Fruit fly (Drosophila melanogaster): ENCODE measurements around the gene Prx6a.

The Prx6a gene

dm6 chr2L:2897024-2897549 lies 19.1 kb upstream of the Prx6a start (continued):
- TF ChIP-seq kay (GFP tag; optimal IDR thresholded peaks at IDR 0.05), result peak; percentile 79
- TF ChIP-seq org-1 (GFP tag; optimal IDR thresholded peaks at IDR 0.05), result peak; percentile 65
- peak; percentile 67 for TF ChIP-seq CG7357 (GFP tag; IDR thresholded peaks at IDR 0.05)
- TF ChIP-seq zfh2 (GFP tag; optimal IDR thresholded peaks at IDR 0.05), result peak; percentile 34
- peak; percentile 90 for TF ChIP-seq gem (tag; optimal IDR thresholded peaks at IDR 0.05)
- no peak for TF ChIP-seq ato (GFP tag; IDR thresholded peaks at IDR 0.05; ENCODE audit: partially characterized antibody)
- no peak for TF ChIP-seq Dfd (GFP tag; optimal IDR thresholded peaks at IDR 0.05)
- TF ChIP-seq Kr (GFP tag; optimal IDR thresholded peaks at IDR 0.05), result no peak
- peak; percentile 59; the same call in 1 of the 2 replicates for TF ChIP-seq Lim3 (GFP tag; IDR thresholded peaks at IDR 0.05)
- peak; percentile 82 for TF ChIP-seq abd-A (tag; optimal IDR thresholded peaks at IDR 0.05)
- TF ChIP-seq CG17385 (GFP tag; optimal IDR thresholded peaks at IDR 0.05), result peak; percentile 74
- TF ChIP-seq wor (GFP tag; IDR thresholded peaks at IDR 0.05), result peak; percentile 70
- TF ChIP-seq CG9817 (tag; optimal IDR thresholded peaks at IDR 0.05), result peak; percentile 52
- TF ChIP-seq CG16779 (GFP tag; IDR thresholded peaks at IDR 0.05), result 0 out of 2 replicates have a peak, but pooled peaks have one; percentile 46
- TF ChIP-seq Hey (tag; optimal IDR thresholded peaks at IDR 0.05), result no peak
- TF ChIP-seq CG3847 (GFP tag; IDR thresholded peaks at IDR 0.05), result peak; percentile 58
- TF ChIP-seq bigmax (GFP tag; optimal IDR thresholded peaks at IDR 0.05), result peak; percentile 8
- TF ChIP-seq Side (GFP tag; optimal IDR thresholded peaks at IDR 0.05), result peak; percentile 76
- TF ChIP-seq seq (GFP tag; IDR thresholded peaks at IDR 0.05), result peak; percentile 66; the same call in 1 of the 2 replicates
- TF ChIP-seq CG12299 (tag; optimal IDR thresholded peaks at IDR 0.05), result no peak
- peak; percentile 76 for TF ChIP-seq ssp (GFP tag; IDR thresholded peaks at IDR 0.05)
- peak; percentile 61 for TF ChIP-seq HHEX (GFP tag; optimal IDR thresholded peaks at IDR 0.05)
- no peak for TF ChIP-seq zen2 (GFP tag; IDR thresholded peaks at IDR 0.05; ENCODE audit: partially characterized antibody)
- TF ChIP-seq CG4854 (GFP tag; optimal IDR thresholded peaks at IDR 0.05), result peak; percentile 39
- peak; percentile 84 for TF ChIP-seq ase (GFP tag; IDR thresholded peaks at IDR 0.05)
- peak; percentile 88 for TF ChIP-seq kni (GFP tag; optimal IDR thresholded peaks at IDR 0.05)
- peak; percentile 48 for TF ChIP-seq vfl (GFP tag; optimal IDR thresholded peaks at IDR 0.05)
- TF ChIP-seq sens-2 (GFP tag; IDR thresholded peaks at IDR 0.05), result peak; percentile 74; the same call in 1 of the 2 replicates
- peak; percentile 65 for TF ChIP-seq CG6254 (GFP tag; optimal IDR thresholded peaks at IDR 0.05)
- no peak for TF ChIP-seq ham (GFP tag; IDR thresholded peaks at IDR 0.05)
- peak; percentile 69 for TF ChIP-seq Myb (GFP tag; optimal IDR thresholded peaks at IDR 0.05)
- TF ChIP-seq CG14014 (GFP tag; IDR thresholded peaks at IDR 0.05), result peak; percentile 64
- TF ChIP-seq Med (GFP tag), result peak; percentile 96
- peak; percentile 74 for TF ChIP-seq CG12104 (GFP tag; optimal IDR thresholded peaks at IDR 0.05)
- TF ChIP-seq bowl (GFP tag; IDR thresholded peaks at IDR 0.05), result no peak; the same call in 1 of the 2 replicates
- TF ChIP-seq Dref (GFP tag; IDR thresholded peaks at IDR 0.05), result no peak
- TF ChIP-seq B-H2 (GFP tag; optimal IDR thresholded peaks at IDR 0.05), result no peak
- peak; percentile 82 for TF ChIP-seq sim (GFP tag; IDR thresholded peaks at IDR 0.05)
- peak; percentile 76 for TF ChIP-seq CHES-1-like (GFP tag; optimal IDR thresholded peaks at IDR 0.05)
- TF ChIP-seq CG17612 (GFP tag; IDR thresholded peaks at IDR 0.05), result no peak; the same call in 1 of the 2 replicates
- TF ChIP-seq CG15514 (GFP tag; optimal IDR thresholded peaks at IDR 0.05), result peak; percentile 27
- TF ChIP-seq Fer1 (GFP tag; optimal IDR thresholded peaks at IDR 0.05), result peak; percentile 19
- TF ChIP-seq tll (GFP tag; optimal IDR thresholded peaks at IDR 0.05), result no peak
- peak; percentile 85 for TF ChIP-seq gcm2 (GFP tag; optimal IDR thresholded peaks at IDR 0.05)
- peak; percentile 5 for TF ChIP-seq stwl (tag; optimal IDR thresholded peaks at IDR 0.05)
- TF ChIP-seq CG6175 (GFP tag; IDR thresholded peaks at IDR 0.05), result peak; percentile 26; the same call in 1 of the 3 replicates
- TF ChIP-seq CG9437 (GFP tag; optimal IDR thresholded peaks at IDR 0.05), result peak; percentile 70
- TF ChIP-seq gsb (GFP tag; IDR thresholded peaks at IDR 0.05), result no peak
- TF ChIP-seq CG7271 (tag; optimal IDR thresholded peaks at IDR 0.05), result peak; percentile 17
- TF ChIP-seq Hr51 (GFP tag; optimal IDR thresholded peaks at IDR 0.05), result peak; percentile 48 to 74
